Worm (Caenorhabditis elegans) whole organism, early embryonic: ENCODE data around the gene let-756.

Source experiments
- F13C5.2 ChIP-seq: sonication (generic microtip); optimal IDR thresholded peaks from 2 replicates; lab custom pipeline; 2017; ENCODE audit warnings: mild to moderate bottlenecking, missing genetic modification characterization, inconsistent platforms, missing compliant biosample characterization
- ama-1 ChIP-seq: fragments of 150-350 bp; optimal IDR thresholded peaks from 2 replicates; lab custom pipeline; 2014
- flt-1 ChIP-seq: fragments of 200-800 bp; sonication (Bioruptor generic); IDR thresholded peaks from 2 replicates; pipeline ENCODE4 v1.3.6; 2022; ENCODE audit warnings: missing genetic modification characterization, missing compliant biosample characterization
- hmbx-1 ChIP-seq: sonication (generic microtip); optimal IDR thresholded peaks from 2 replicates; lab custom pipeline; 2016; ENCODE audit warnings: mild to moderate bottlenecking, missing genetic modification characterization, missing compliant biosample characterization
- hmg-4 ChIP-seq: fragments of 200-800 bp; sonication (Bioruptor generic); optimal IDR thresholded peaks from 2 replicates; lab custom pipeline; 2018; ENCODE audit warnings: mild to moderate bottlenecking, missing genetic modification characterization, missing compliant biosample characterization
- hnd-1 ChIP-seq: sonication (generic microtip); optimal IDR thresholded peaks from 2 replicates; lab custom pipeline; 2016; ENCODE audit warnings: missing genetic modification characterization, missing compliant biosample characterization
- tbx-11 ChIP-seq: fragments of 200-800 bp; sonication (Bioruptor generic); IDR thresholded peaks from 2 replicates; pipeline ENCODE4 v1.3.6; 2022; ENCODE audit warnings: missing genetic modification characterization, missing compliant biosample characterization

ce11 chrIII:6418254-6418653 lies 11.3 kb downstream of the let-756 start:
- TF ChIP-seq flt-1: no peak
- no peak for TF ChIP-seq F13C5.2 (tag; lab: Kevin White, UChicago)
- no peak for TF ChIP-seq hmbx-1 (tag; lab: Kevin White, UChicago)
- TF ChIP-seq ama-1 (lab: Kevin White, UChicago): no peak
- no peak for TF ChIP-seq hmg-4
- no peak for TF ChIP-seq tbx-11 (GFP tag; lab: Robert Waterston, UW)
- TF ChIP-seq hnd-1 (tag; lab: Kevin White, UChicago): no peak
